Worm (Caenorhabditis elegans) whole organism, midembryonic: ENCODE data around the gene srz-102.

Source experiments
- cog-1 ChIP-seq: sonication (generic microtip); optimal IDR thresholded peaks from 2 replicates; lab custom pipeline; 2016; ENCODE audit warnings: missing genetic modification characterization, missing compliant biosample characterization
- flt-1 ChIP-seq: fragments of 200-800 bp; sonication (Bioruptor generic); IDR thresholded peaks from 2 replicates; pipeline ENCODE4 v1.3.6; 2022; ENCODE audit warnings: missing genetic modification characterization, missing compliant biosample characterization
- ref-1 ChIP-seq: fragments of 200-800 bp; sonication (Bioruptor generic); conservative IDR thresholded peaks from 2 replicates; pipeline ENCODE4 v1.3.6; 2022; ENCODE audit warnings: missing genetic modification reagents, missing genetic modification characterization, missing compliant biosample characterization
- tab-1 ChIP-seq: fragments of 200-800 bp; sonication (Bioruptor generic); IDR thresholded peaks from 2 replicates; pipeline ENCODE4 v1.3.6; 2022; ENCODE audit warnings: missing genetic modification characterization, missing compliant biosample characterization
- ztf-29 ChIP-seq: fragments of 200-800 bp; sonication (Bioruptor generic); IDR thresholded peaks from 2 replicates; pipeline ENCODE4 v1.3.6; 2022; ENCODE audit warnings: missing genetic modification reagents, missing genetic modification characterization, missing compliant biosample characterization

ce11 chrV:16671190-16671589 lies 16.1 kb upstream of the srz-102 start, which contains the start of gene str-61:
- TF ChIP-seq ztf-29 (GFP tag; lab: Robert Waterston, UW) (no peak), ref-1 (no peak), cog-1 (no peak), flt-1 (no peak), tab-1 (GFP tag; lab: Robert Waterston, UW) (no peak)
